Fruit fly (Drosophila melanogaster): ENCODE results near the gene BBIP1.

The BBIP1 gene

DNA sequence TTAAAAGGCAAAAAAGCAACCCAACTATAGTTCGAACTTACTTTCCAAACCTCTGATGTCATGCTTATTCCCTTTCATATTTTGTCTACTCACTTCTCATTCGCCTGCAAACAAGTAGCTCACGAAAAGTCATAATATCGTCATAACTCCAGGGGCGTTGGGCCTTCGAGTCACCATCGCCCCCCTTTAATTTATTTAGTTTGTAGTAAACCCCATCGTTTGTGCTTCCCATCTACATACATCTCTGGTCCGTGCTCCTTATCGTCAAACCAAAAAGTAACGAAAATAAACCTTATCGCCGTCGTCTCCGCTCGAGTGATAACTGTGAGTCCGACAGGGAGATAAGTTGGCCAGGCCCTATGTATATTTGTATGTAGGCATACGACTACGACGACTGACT is 24.8 kb downstream of the BBIP1 start:
- TF ChIP-seq usp (GFP tag; optimal IDR thresholded peaks at IDR 0.05) (no peak), psq (GFP tag; optimal IDR thresholded peaks at IDR 0.05) (peak; percentile 84), OdsH (GFP tag; optimal IDR thresholded peaks at IDR 0.05) (peak; percentile 90), ey (GFP tag; optimal IDR thresholded peaks at IDR 0.05) (peak; percentile 92), Rel (GFP tag; optimal IDR thresholded peaks at IDR 0.05) (peak; percentile 58), Rel (tag; optimal IDR thresholded peaks at IDR 0.05) (peak; percentile 97), woc (GFP tag; optimal IDR thresholded peaks at IDR 0.05) (peak; percentile 77), Hr78 (GFP tag; optimal IDR thresholded peaks at IDR 0.05) (no peak), fru (GFP tag; optimal IDR thresholded peaks at IDR 0.05) (peak; percentile 92), foxo (GFP tag; optimal IDR thresholded peaks at IDR 0.05) (peak; percentile 85), CG32264 (GFP tag; optimal IDR thresholded peaks at IDR 0.05) (peak; percentile 69), Dfd (GFP tag; optimal IDR thresholded peaks at IDR 0.05) (no peak), CG9705 (GFP tag; optimal IDR thresholded peaks at IDR 0.05) (peak; percentile 57), tai (GFP tag; optimal IDR thresholded peaks at IDR 0.05) (peak; percentile 66), GATAd (GFP tag; optimal IDR thresholded peaks at IDR 0.05) (no peak), Vsx2 (GFP tag; optimal IDR thresholded peaks at IDR 0.05; ENCODE audit: partially characterized antibody) (no peak), dmrt93B (GFP tag; optimal IDR thresholded peaks at IDR 0.05) (peak; percentile 46), br (GFP tag; optimal IDR thresholded peaks at IDR 0.05) (peak; percentile 85), sage (GFP tag; optimal IDR thresholded peaks at IDR 0.05) (peak; percentile 71), h (GFP tag; optimal IDR thresholded peaks at IDR 0.05) (peak; percentile 89), CrebA (GFP tag; optimal IDR thresholded peaks at IDR 0.05; ENCODE audit: borderline replicate concordance) (peak; percentile 84), brk (GFP tag; optimal IDR thresholded peaks at IDR 0.05) (peak; percentile 80), Mio (GFP tag; optimal IDR thresholded peaks at IDR 0.05) (peak; percentile 55), Jra (GFP tag; optimal IDR thresholded peaks at IDR 0.05) (peak; percentile 12), rgr (GFP tag; optimal IDR thresholded peaks at IDR 0.05) (peak; percentile 91), Dif (GFP tag; optimal IDR thresholded peaks at IDR 0.05; ENCODE audit: partially characterized antibody) (no peak), Sp1 (GFP tag; optimal IDR thresholded peaks at IDR 0.05) (peak; percentile 74), Hr83 (GFP tag; optimal IDR thresholded peaks at IDR 0.05; ENCODE audit: poor library complexity, severe bottlenecking) (peak; percentile 88), HLH106 (tag; optimal IDR thresholded peaks at IDR 0.05) (peak; percentile 70), dl (GFP tag; optimal IDR thresholded peaks at IDR 0.05; ENCODE audit: insufficient read depth in 1 of 2, partially characterized antibody in 2 of 2) (no peak), Hnf4 (GFP tag; optimal IDR thresholded peaks at IDR 0.05) (peak; percentile 76), sv (GFP tag; optimal IDR thresholded peaks at IDR 0.05) (peak; percentile 42)

DNA sequence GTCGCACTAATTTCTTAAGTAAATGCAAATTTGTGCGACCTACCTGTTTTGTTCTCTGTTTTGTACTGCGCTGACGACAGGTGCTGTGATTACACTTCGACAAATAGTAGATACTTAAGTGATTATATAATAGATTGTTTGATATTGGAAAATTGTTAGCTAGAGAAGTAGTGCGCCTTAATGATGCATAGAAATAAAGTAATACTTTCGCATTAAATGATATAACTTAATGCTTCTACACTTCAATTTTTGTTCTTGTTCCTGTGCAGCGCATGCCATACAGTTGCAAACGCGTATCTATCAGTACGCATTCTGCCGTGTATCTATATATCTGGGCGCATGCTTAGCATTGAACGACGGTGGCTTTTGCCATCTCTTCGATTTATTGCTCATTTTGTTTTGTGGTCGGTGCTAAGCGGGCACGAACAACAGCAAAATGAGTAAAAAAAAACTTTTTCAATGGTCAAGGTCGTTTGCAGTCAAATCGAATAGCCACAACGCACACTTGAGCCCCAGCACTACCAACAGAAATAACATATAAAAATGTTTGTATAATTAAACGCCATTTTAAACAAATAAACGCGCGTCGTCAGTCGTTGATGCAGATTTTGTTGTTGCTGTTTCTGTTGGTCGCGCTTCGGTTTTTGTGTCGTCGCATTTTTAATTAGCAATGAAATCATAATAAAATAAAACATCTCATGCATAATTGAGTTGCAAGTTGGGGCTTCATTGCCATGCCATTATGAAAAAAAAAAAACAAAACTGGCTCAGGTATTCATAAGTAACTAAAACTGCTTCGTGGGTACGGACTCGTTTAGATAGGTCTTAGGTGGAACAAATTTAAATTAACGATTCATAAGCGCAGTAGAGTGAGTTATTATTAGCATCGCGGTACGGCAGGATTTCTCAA is 26.4 kb downstream of the BBIP1 start:
- TF ChIP-seq Dfd (GFP tag; optimal IDR thresholded peaks at IDR 0.05) (no peak), tai (GFP tag; optimal IDR thresholded peaks at IDR 0.05) (no peak), psq (GFP tag; optimal IDR thresholded peaks at IDR 0.05) (peak; percentile 3), N (GFP tag; optimal IDR thresholded peaks at IDR 0.05) (no peak), ey (GFP tag; optimal IDR thresholded peaks at IDR 0.05) (peak; percentile 40), rgr (GFP tag; optimal IDR thresholded peaks at IDR 0.05) (peak; percentile 30), fru (GFP tag; optimal IDR thresholded peaks at IDR 0.05) (peak; percentile 47), Rel (GFP tag; optimal IDR thresholded peaks at IDR 0.05) (no peak), Rel (tag; optimal IDR thresholded peaks at IDR 0.05) (no peak), br (GFP tag; optimal IDR thresholded peaks at IDR 0.05) (no peak), Mio (GFP tag; optimal IDR thresholded peaks at IDR 0.05) (no peak), foxo (GFP tag; optimal IDR thresholded peaks at IDR 0.05) (peak in 1 of 2 experiments; percentile 50), Hr83 (GFP tag; optimal IDR thresholded peaks at IDR 0.05; ENCODE audit: poor library complexity, severe bottlenecking) (no peak), Myc (optimal IDR thresholded peaks at IDR 0.05) (no peak), dsf (GFP tag; optimal IDR thresholded peaks at IDR 0.05; ENCODE audit: borderline replicate concordance) (no peak), CrebA (GFP tag; optimal IDR thresholded peaks at IDR 0.05; ENCODE audit: borderline replicate concordance) (no peak), lola (GFP tag; optimal IDR thresholded peaks at IDR 0.05) (no peak), woc (GFP tag; optimal IDR thresholded peaks at IDR 0.05) (no peak), Vsx2 (GFP tag; optimal IDR thresholded peaks at IDR 0.05; ENCODE audit: partially characterized antibody) (no peak), Hnf4 (GFP tag; optimal IDR thresholded peaks at IDR 0.05) (no peak), Jra (GFP tag; optimal IDR thresholded peaks at IDR 0.05) (no peak), Sp1 (GFP tag; optimal IDR thresholded peaks at IDR 0.05) (no peak), GATAd (GFP tag; optimal IDR thresholded peaks at IDR 0.05) (no peak), CG32264 (GFP tag; optimal IDR thresholded peaks at IDR 0.05) (no peak), OdsH (GFP tag; optimal IDR thresholded peaks at IDR 0.05) (peak; percentile 36), h (GFP tag; optimal IDR thresholded peaks at IDR 0.05) (no peak), brk (GFP tag; optimal IDR thresholded peaks at IDR 0.05) (no peak), pan (optimal IDR thresholded peaks at IDR 0.05) (no peak), Dif (GFP tag; optimal IDR thresholded peaks at IDR 0.05; ENCODE audit: partially characterized antibody) (no peak), dmrt93B (GFP tag; optimal IDR thresholded peaks at IDR 0.05) (no peak), sv (GFP tag; optimal IDR thresholded peaks at IDR 0.05) (peak; percentile 1), Abd-B (GFP tag; optimal IDR thresholded peaks at IDR 0.05) (no peak), sage (GFP tag; optimal IDR thresholded peaks at IDR 0.05) (no peak), Hr78 (GFP tag; optimal IDR thresholded peaks at IDR 0.05) (no peak), CG9705 (GFP tag; optimal IDR thresholded peaks at IDR 0.05) (no peak), jim (GFP tag; optimal IDR thresholded peaks at IDR 0.05) (no peak), HLH106 (tag; optimal IDR thresholded peaks at IDR 0.05) (no peak), usp (GFP tag; optimal IDR thresholded peaks at IDR 0.05) (no peak), dl (GFP tag; optimal IDR thresholded peaks at IDR 0.05; ENCODE audit: insufficient read depth in 1 of 2, partially characterized antibody in 2 of 2) (no peak)

Measured in whole organism, wandering third instar larva.